Worm (Caenorhabditis elegans) whole organism, midembryonic: ENCODE results near the gene ndab-1.
"Not testable (repeated sequence)": the region's sequence is repeated elsewhere in the genome, so short reads cannot be mapped to it uniquely, and the experiment has no call there.

Source experiments
- T22C8.4 ChIP-seq: fragments of 200-800 bp; sonication (Bioruptor generic); IDR thresholded peaks from 2 replicates; pipeline ENCODE4 v1.3.6; 2022; ENCODE audit warnings: missing genetic modification characterization, missing compliant biosample characterization
- cog-1 ChIP-seq: sonication (generic microtip); optimal IDR thresholded peaks from 2 replicates; lab custom pipeline; 2016; ENCODE audit warnings: missing genetic modification characterization, missing compliant biosample characterization
- flt-1 ChIP-seq: fragments of 200-800 bp; sonication (Bioruptor generic); IDR thresholded peaks from 2 replicates; pipeline ENCODE4 v1.3.6; 2022; ENCODE audit warnings: missing genetic modification characterization, missing compliant biosample characterization
- klf-2 ChIP-seq: fragments of 200-800 bp; sonication (Bioruptor generic); conservative IDR thresholded peaks from 2 replicates; pipeline ENCODE4 v1.3.6; 2022; ENCODE audit warnings: missing genetic modification reagents, missing genetic modification characterization, missing compliant biosample characterization
- med-1 ChIP-seq: sonication (generic microtip); optimal IDR thresholded peaks from 2 replicates; lab custom pipeline; 2017; ENCODE audit warnings: missing genetic modification characterization, mild to moderate bottlenecking, missing compliant biosample characterization, antibody characterized with exemption, missing genetic modification reagents; ENCODE audit not compliant: insufficient read depth
- ref-1 ChIP-seq: fragments of 200-800 bp; sonication (Bioruptor generic); conservative IDR thresholded peaks from 2 replicates; pipeline ENCODE4 v1.3.6; 2022; ENCODE audit warnings: missing genetic modification reagents, missing genetic modification characterization, missing compliant biosample characterization
- tab-1 ChIP-seq: fragments of 200-800 bp; sonication (Bioruptor generic); IDR thresholded peaks from 2 replicates; pipeline ENCODE4 v1.3.6; 2022; ENCODE audit warnings: missing genetic modification characterization, missing compliant biosample characterization
- ztf-23 ChIP-seq: fragments of 200-800 bp; sonication (Bioruptor generic); IDR thresholded peaks from 2 replicates; pipeline ENCODE4 v1.3.6; 2022; ENCODE audit warnings: missing genetic modification reagents, missing genetic modification characterization, missing compliant biosample characterization
- ztf-29 ChIP-seq: fragments of 200-800 bp; sonication (Bioruptor generic); IDR thresholded peaks from 2 replicates; pipeline ENCODE4 v1.3.6; 2022; ENCODE audit warnings: missing genetic modification reagents, missing genetic modification characterization, missing compliant biosample characterization

ndab-1 gene

ce11 chrIII:11883694-11884093 lies 31.8 kb downstream of the ndab-1 start, which contains the start of gene fbxb-22:
Gene fbxb-22 (minus strand): TSS chrIII:11883754.
- not testable (repeated sequence) for TF ChIP-seq flt-1, tab-1, T22C8.4 (GFP tag; lab: Robert Waterston, UW)

ce11 chrIII:11881549-11881948 lies 34.0 kb downstream of the ndab-1 start:
- TF ChIP-seq T22C8.4 (GFP tag; lab: Robert Waterston, UW) (no peak), ref-1 (GFP tag; lab: Robert Waterston, UW) (no peak), tab-1 (GFP tag; lab: Robert Waterston, UW) (no peak), cog-1 (tag; lab: Kevin White, UChicago) (no peak), ztf-23 (GFP tag; lab: Robert Waterston, UW) (no peak), ztf-29 (GFP tag; lab: Robert Waterston, UW) (no peak), med-1 (GFP tag; lab: Kevin White, UChicago) (no peak), klf-2 (GFP tag; lab: Robert Waterston, UW) (no peak), flt-1 (GFP tag; lab: Robert Waterston, UW) (no peak)

- TF ChIP-seq ref-1 (GFP tag; lab: Robert Waterston, UW) (no peak), ztf-23 (GFP tag; lab: Robert Waterston, UW) (no peak), med-1 (GFP tag; lab: Kevin White, UChicago) (no peak), ztf-29 (GFP tag; lab: Robert Waterston, UW) (no peak), T22C8.4 (GFP tag; lab: Robert Waterston, UW) (no peak), flt-1 (GFP tag; lab: Robert Waterston, UW) (no peak), tab-1 (GFP tag; lab: Robert Waterston, UW) (no peak), klf-2 (GFP tag; lab: Robert Waterston, UW) (no peak), cog-1 (tag; lab: Kevin White, UChicago) (no peak)
Observed at ce11 chrIII:11878751-11879150, 36.8 kb downstream of the ndab-1 start, which contains the start of gene Y56A3A.6. Gene Y56A3A.6 (minus strand): TSS chrIII:11878803.

ce11 chrIII:11876130-11876529 lies 39.4 kb downstream of the ndab-1 start:
- TF ChIP-seq cog-1 (tag; lab: Kevin White, UChicago) (no peak), klf-2 (GFP tag; lab: Robert Waterston, UW) (no peak), T22C8.4 (GFP tag; lab: Robert Waterston, UW) (no peak), tab-1 (GFP tag; lab: Robert Waterston, UW) (0 out of 2 replicates have a peak, but pooled peaks have one; percentile 27), flt-1 (GFP tag; lab: Robert Waterston, UW) (no peak)

- TF ChIP-seq tab-1 (GFP tag; lab: Robert Waterston, UW) (no peak), cog-1 (tag; lab: Kevin White, UChicago) (no peak), flt-1 (GFP tag; lab: Robert Waterston, UW) (no peak), T22C8.4 (GFP tag; lab: Robert Waterston, UW) (no peak), ref-1 (GFP tag; lab: Robert Waterston, UW) (no peak), ztf-29 (GFP tag; lab: Robert Waterston, UW) (no peak)
Observed at ce11 chrIII:11874242-11874641, 41.3 kb downstream of the ndab-1 start.

- no peak for TF ChIP-seq ztf-29 (GFP tag; lab: Robert Waterston, UW)
- TF ChIP-seq flt-1 (GFP tag; lab: Robert Waterston, UW), result no peak
- TF ChIP-seq cog-1 (tag; lab: Kevin White, UChicago), result no peak
- TF ChIP-seq tab-1 (GFP tag; lab: Robert Waterston, UW), result no peak
- no peak for TF ChIP-seq ztf-23 (GFP tag; lab: Robert Waterston, UW)
- TF ChIP-seq klf-2 (GFP tag; lab: Robert Waterston, UW), result no peak
- no peak for TF ChIP-seq ref-1 (GFP tag; lab: Robert Waterston, UW)
- TF ChIP-seq T22C8.4 (GFP tag; lab: Robert Waterston, UW), result no peak
- no peak for TF ChIP-seq med-1 (GFP tag; lab: Kevin White, UChicago)
Observed at ce11 chrIII:11871617-11872016, 43.9 kb downstream of the ndab-1 start.

ce11 chrIII:11870009-11870408 lies 45.5 kb downstream of the ndab-1 start:
- TF ChIP-seq cog-1 (tag; lab: Kevin White, UChicago) (peak; percentile 64), flt-1 (GFP tag; lab: Robert Waterston, UW) (0 out of 2 replicates have a peak, but pooled peaks have one; percentile 46), T22C8.4 (GFP tag; lab: Robert Waterston, UW) (no peak), ztf-23 (GFP tag; lab: Robert Waterston, UW) (peak; percentile 55; the same call in 1 of the 2 replicates), ref-1 (GFP tag; lab: Robert Waterston, UW) (no peak)

- TF ChIP-seq ztf-29 (GFP tag; lab: Robert Waterston, UW) (no peak), flt-1 (GFP tag; lab: Robert Waterston, UW) (no peak), ztf-23 (GFP tag; lab: Robert Waterston, UW) (no peak), ref-1 (GFP tag; lab: Robert Waterston, UW) (no peak), klf-2 (GFP tag; lab: Robert Waterston, UW) (no peak), med-1 (GFP tag; lab: Kevin White, UChicago) (no peak), cog-1 (tag; lab: Kevin White, UChicago) (no peak), T22C8.4 (GFP tag; lab: Robert Waterston, UW) (no peak), tab-1 (GFP tag; lab: Robert Waterston, UW) (no peak)
Observed at ce11 chrIII:11869231-11869912, 46.1 kb downstream of the ndab-1 start, which contains the start of gene taf-12. Gene taf-12 (minus strand): TSS chrIII:11869281.

- TF ChIP-seq tab-1 (GFP tag; lab: Robert Waterston, UW) (no peak), cog-1 (tag; lab: Kevin White, UChicago) (no peak), med-1 (GFP tag; lab: Kevin White, UChicago) (no peak), ztf-23 (GFP tag; lab: Robert Waterston, UW) (no peak), ztf-29 (GFP tag; lab: Robert Waterston, UW) (no peak), ref-1 (GFP tag; lab: Robert Waterston, UW) (no peak), flt-1 (GFP tag; lab: Robert Waterston, UW) (no peak), klf-2 (GFP tag; lab: Robert Waterston, UW) (no peak), T22C8.4 (GFP tag; lab: Robert Waterston, UW) (no peak)
Observed at ce11 chrIII:11866127-11866526, 49.4 kb downstream of the ndab-1 start.
